Worm (Caenorhabditis elegans): ENCODE data around the gene glb-33.
A peak's percentile ranks its signal among the peaks of the same experiment; 100 is the strongest.

glb-33 gene

ce11 chrV:1403482-1403881 lies 51.6 kb downstream of the glb-33 start:
- TF ChIP-seq hsf-1 (GFP tag; IDR thresholded peaks at IDR 0.05): peak; percentile 91; the same call in 1 of the 2 replicates
- TF ChIP-seq madf-6 (GFP tag; IDR thresholded peaks at IDR 0.05): 0 out of 2 replicates have a peak, but pooled peaks have one; percentile 27

Measured in whole organism, young adult.